Worm (Caenorhabditis elegans) whole organism, mixed stage, embryonic: ENCODE data around the gene K05F1.8.
A peak's percentile ranks its signal among the peaks of the same experiment; 100 is the strongest.

ENCODE experiments used
- M03D4.4 ChIP-seq: sonication (generic microtip); optimal IDR thresholded peaks from 2 replicates; lab custom pipeline; 2017; ENCODE audit warnings: mild to moderate bottlenecking, missing genetic modification characterization, missing compliant biosample characterization
- bed-3 ChIP-seq: fragments of 200-800 bp; sonication (Bioruptor generic); optimal IDR thresholded peaks from 3 replicates; lab custom pipeline; 2018; ENCODE audit warnings: mild to moderate bottlenecking, missing genetic modification characterization, moderate library complexity, missing compliant biosample characterization
- blmp-1 ChIP-seq: fragments of 150-350 bp; optimal IDR thresholded peaks from 2 replicates; lab custom pipeline; 2014; ENCODE audit warnings: missing biosample characterization, missing genetic modification characterization
- ceh-39 ChIP-seq: fragments of 150-350 bp; optimal IDR thresholded peaks from 2 replicates; lab custom pipeline; 2014; ENCODE audit warnings: missing biosample characterization, missing genetic modification characterization
- ceh-43 ChIP-seq: fragments of 200-800 bp; sonication (Bioruptor generic); optimal IDR thresholded peaks from 2 replicates; lab custom pipeline; 2018; ENCODE audit warnings: mild to moderate bottlenecking, missing genetic modification characterization, moderate library complexity, missing compliant biosample characterization
- ces-1 ChIP-seq: fragments of 150-350 bp; optimal IDR thresholded peaks from 2 replicates; lab custom pipeline; 2014; ENCODE audit warnings: missing biosample characterization, missing genetic modification reagents, missing genetic modification characterization
- cnd-1 ChIP-seq: fragments of 200-800 bp; sonication (Bioruptor generic); optimal IDR thresholded peaks from 2 replicates; lab custom pipeline; 2018; ENCODE audit warnings: mild to moderate bottlenecking, missing genetic modification characterization, missing compliant biosample characterization
- elt-1 ChIP-seq: sonication (generic microtip); optimal IDR thresholded peaks from 2 replicates; lab custom pipeline; 2017; ENCODE audit warnings: missing genetic modification characterization, mild to moderate bottlenecking, missing compliant biosample characterization, antibody characterized with exemption, moderate library complexity, borderline replicate concordance; ENCODE audit not compliant: insufficient read depth
- flh-1 ChIP-seq: fragments of 200-800 bp; sonication (Bioruptor generic); optimal IDR thresholded peaks from 2 replicates; lab custom pipeline; 2018; ENCODE audit warnings: mild to moderate bottlenecking, missing genetic modification characterization, moderate library complexity, missing compliant biosample characterization
- ham-2 ChIP-seq: fragments of 200-800 bp; sonication (Bioruptor generic); optimal IDR thresholded peaks from 2 replicates; lab custom pipeline; 2018; ENCODE audit warnings: mild to moderate bottlenecking, missing genetic modification characterization, missing compliant biosample characterization
- hlh-1 ChIP-seq: fragments of 150-350 bp; optimal IDR thresholded peaks from 2 replicates; lab custom pipeline; 2014; ENCODE audit warnings: missing biosample characterization, missing genetic modification reagents, missing genetic modification characterization
- lin-13 ChIP-seq: fragments of 150-350 bp; optimal IDR thresholded peaks from 2 replicates; lab custom pipeline; 2014; ENCODE audit warnings: missing biosample characterization, missing genetic modification characterization
- lin-32 ChIP-seq: fragments of 200-800 bp; sonication (Bioruptor generic); optimal IDR thresholded peaks from 2 replicates; lab custom pipeline; 2018; ENCODE audit warnings: mild to moderate bottlenecking, missing genetic modification characterization, missing compliant biosample characterization
- lsy-2 ChIP-seq: fragments of 150-350 bp; optimal IDR thresholded peaks from 2 replicates; lab custom pipeline; 2014; ENCODE audit warnings: missing biosample characterization, missing genetic modification characterization
- mab-5 ChIP-seq: fragments of 150-350 bp; optimal IDR thresholded peaks from 2 replicates; lab custom pipeline; 2014; ENCODE audit warnings: missing biosample characterization, missing genetic modification characterization
- mep-1 ChIP-seq: fragments of 150-350 bp; optimal IDR thresholded peaks from 2 replicates; lab custom pipeline; 2017; ENCODE audit warnings: missing biosample characterization, missing genetic modification reagents, missing genetic modification characterization, inconsistent platforms
- mls-2 ChIP-seq: sonication (generic microtip); optimal IDR thresholded peaks from 2 replicates; lab custom pipeline; 2016; ENCODE audit warnings: mild to moderate bottlenecking, missing genetic modification characterization, moderate library complexity, missing compliant biosample characterization
- nhr-12 ChIP-seq: fragments of 150-350 bp; optimal IDR thresholded peaks from 2 replicates; lab custom pipeline; 2014; ENCODE audit warnings: missing biosample characterization, missing genetic modification characterization
- nhr-2 ChIP-seq: fragments of 150-350 bp; optimal IDR thresholded peaks from 2 replicates; lab custom pipeline; 2014; ENCODE audit warnings: missing biosample characterization, missing genetic modification characterization
- nhr-237 ChIP-seq: fragments of 150-350 bp; optimal IDR thresholded peaks from 2 replicates; lab custom pipeline; 2014; ENCODE audit warnings: missing biosample characterization, missing genetic modification characterization
- pha-4 ChIP-seq: fragments of 150-350 bp; optimal IDR thresholded peaks from 2 replicates; lab custom pipeline; 2018; ENCODE audit warnings: missing biosample characterization, missing genetic modification reagents, missing genetic modification characterization
- sem-2 ChIP-seq: fragments of 200-800 bp; sonication (Bioruptor generic); optimal IDR thresholded peaks from 2 replicates; lab custom pipeline; 2018; ENCODE audit warnings: mild to moderate bottlenecking, missing genetic modification characterization, missing compliant biosample characterization
- snpc-4 ChIP-seq: fragments of 150-350 bp; optimal IDR thresholded peaks from 2 replicates; lab custom pipeline; 2014; ENCODE audit warnings: missing biosample characterization, missing genetic modification characterization
- unc-120 ChIP-seq: sonication (generic microtip); optimal IDR thresholded peaks from 2 replicates; lab custom pipeline; 2017; ENCODE audit warnings: missing genetic modification characterization, missing compliant biosample characterization; ENCODE audit not compliant: poor library complexity, severe bottlenecking
- unc-62 ChIP-seq: fragments of 150-350 bp; optimal IDR thresholded peaks from 2 replicates; lab custom pipeline; 2014; ENCODE audit warnings: missing biosample characterization, missing genetic modification reagents, missing genetic modification characterization
- zip-8 ChIP-seq: fragments of 150-350 bp; optimal IDR thresholded peaks from 2 replicates; lab custom pipeline; 2014; ENCODE audit warnings: missing biosample characterization, missing genetic modification characterization
- ztf-11 ChIP-seq: fragments of 150-350 bp; optimal IDR thresholded peaks from 2 replicates; lab custom pipeline; 2014; ENCODE audit warnings: missing biosample characterization, missing genetic modification characterization

K05F1.8 gene

ce11 chrII:5804288-5804687, 4.8 kb upstream of the K05F1.8 start:
- TF ChIP-seq zip-8 (tag; lab: Kevin White, UChicago) (peak; percentile 63), nhr-237 (tag; lab: Kevin White, UChicago) (no peak)

ce11 chrII:5801075-5801474, 1.6 kb upstream of the K05F1.8 start, which contains the start of the genes K05F1.9 and K05F1.1:
K05F1.9 (minus strand) TSS chrII:5801175.
K05F1.1 (plus strand) TSS chrII:5801382.
- TF ChIP-seq lin-32 (GFP tag; lab: Kevin White, UChicago): no peak
- no peak for TF ChIP-seq lin-13 (tag; lab: Kevin White, UChicago)
- no peak for TF ChIP-seq zip-8 (tag; lab: Kevin White, UChicago)
- TF ChIP-seq mls-2 (tag; lab: Kevin White, UChicago): no peak
- TF ChIP-seq sem-2 (GFP tag; lab: Kevin White, UChicago): no peak
- no peak for TF ChIP-seq lsy-2 (tag; lab: Kevin White, UChicago)
- no peak for TF ChIP-seq cnd-1 (tag; lab: Kevin White, UChicago)
- no peak for TF ChIP-seq ztf-11
- no peak for TF ChIP-seq blmp-1
- TF ChIP-seq unc-62: no peak
- TF ChIP-seq ces-1: no peak
- TF ChIP-seq ham-2 (GFP tag; lab: Kevin White, UChicago): no peak
- no peak for TF ChIP-seq mab-5 (tag; lab: Kevin White, UChicago)
- no peak for TF ChIP-seq hlh-1 (tag; lab: Kevin White, UChicago)
- no peak for TF ChIP-seq bed-3 (GFP tag; lab: Kevin White, UChicago)
- TF ChIP-seq M03D4.4: no peak
- no peak for TF ChIP-seq pha-4 (tag; lab: Kevin White, UChicago)
- TF ChIP-seq snpc-4 (tag; lab: Kevin White, UChicago): no peak
- TF ChIP-seq, all 35 proteins: peak for 0

ce11 chrII:5797348-5797977, 2.0 kb downstream of the K05F1.8 start, which contains the start of the genes msp-63 and msp-142:
msp-63 (minus strand) TSS chrII:5797448.
msp-142 (plus strand) TSS chrII:5797927.
- TF ChIP-seq ceh-43 (GFP tag; lab: Kevin White, UChicago) (no peak), nhr-237 (tag; lab: Kevin White, UChicago) (no peak), mab-5 (tag; lab: Kevin White, UChicago) (no peak)

- TF ChIP-seq ces-1 (no peak), M03D4.4 (no peak), nhr-12 (no peak), unc-120 (no peak), flh-1 (GFP tag; lab: Kevin White, UChicago) (no peak)
- TF ChIP-seq, all 35 proteins: peak for 0
These were observed 5.3 kb downstream of the K05F1.8 start, which contains the start of gene acdh-8 for ce11 chrII:5794195-5794594. acdh-8 (plus strand) TSS chrII:5794495.

ce11 chrII:5792490-5792889, 7.0 kb downstream of the K05F1.8 start, which contains the start of gene K05F1.14:
K05F1.14 (minus strand) TSS chrII:5792590.
- TF ChIP-seq ztf-11: no peak
- no peak for TF ChIP-seq snpc-4 (tag; lab: Kevin White, UChicago)
- no peak for TF ChIP-seq ceh-39 (tag; lab: Kevin White, UChicago)
- no peak for TF ChIP-seq nhr-12
- TF ChIP-seq mep-1 (tag; lab: Kevin White, UChicago): no peak

- TF ChIP-seq unc-120 (peak; percentile 6), nhr-2 (peak; percentile 35), hlh-1 (tag; lab: Kevin White, UChicago) (peak; percentile 94), snpc-4 (tag; lab: Kevin White, UChicago) (no peak), mab-5 (tag; lab: Kevin White, UChicago) (no peak), unc-62 (peak; percentile 28), ceh-43 (GFP tag; lab: Kevin White, UChicago) (no peak), elt-1 (tag; lab: Kevin White, UChicago) (peak; percentile 84)
These were observed 9.1 kb downstream of the K05F1.8 start, which contains the start of gene lect-2 for ce11 chrII:5790313-5790773. lect-2 (plus strand) TSS chrII:5790723.
